Worm (Caenorhabditis elegans): ENCODE results near the gene trcs-2.

trcs-2 gene

ce11 chrII:8766897-8767296 lies 44.6 kb downstream of the trcs-2 start, which contains the start of gene pah-1:
Gene pah-1, minus strand, starts transcription at chrII:8766997.
- TF ChIP-seq eyg-1 (tag; optimal IDR thresholded peaks at IDR 0.05) (no peak), mec-3 (tag; optimal IDR thresholded peaks at IDR 0.05; ENCODE audit: borderline replicate concordance) (no peak), elt-2 (tag; optimal IDR thresholded peaks at IDR 0.05) (no peak), C08G9.2 (tag; optimal IDR thresholded peaks at IDR 0.05) (no peak), hlh-13 (GFP tag; optimal IDR thresholded peaks at IDR 0.05) (no peak), lin-11 (tag; optimal IDR thresholded peaks at IDR 0.05) (no peak), sox-2 (GFP tag; IDR thresholded peaks at IDR 0.05) (no peak), sox-4 (tag; optimal IDR thresholded peaks at IDR 0.05) (no peak), pax-1 (tag; optimal IDR thresholded peaks at IDR 0.05) (no peak), ceh-22 (tag; optimal IDR thresholded peaks at IDR 0.05) (no peak), odd-2 (tag; optimal IDR thresholded peaks at IDR 0.05) (no peak), C38D4.7 (GFP tag; optimal IDR thresholded peaks at IDR 0.05) (no peak), ceh-31 (tag; optimal IDR thresholded peaks at IDR 0.05) (no peak), unc-55 (GFP tag; optimal IDR thresholded peaks at IDR 0.05) (no peak), che-1 (tag; optimal IDR thresholded peaks at IDR 0.05) (no peak)

DNA sequence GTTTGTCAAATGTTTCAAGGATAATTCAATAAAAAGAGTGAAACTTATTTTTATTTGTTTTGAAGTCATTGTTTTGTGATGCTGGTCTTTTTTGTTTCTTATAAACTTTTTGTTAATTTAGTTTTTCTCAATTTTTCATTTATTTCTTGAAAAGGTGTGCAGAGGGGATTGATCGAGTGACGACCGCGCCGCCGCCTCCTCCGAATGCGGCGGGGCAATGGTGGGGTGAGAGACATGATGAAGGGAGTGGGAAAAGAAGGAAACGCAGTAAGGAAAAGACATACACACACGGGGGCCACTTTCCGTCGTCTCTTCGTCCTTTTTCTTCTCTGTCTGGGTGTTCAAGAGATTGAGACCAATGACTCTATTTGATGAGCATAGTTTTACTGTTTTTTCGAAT lies 47.1 kb downstream of the trcs-2 start:
- TF ChIP-seq mec-3 (tag; optimal IDR thresholded peaks at IDR 0.05; ENCODE audit: borderline replicate concordance) (no peak), nfya-1 (tag; optimal IDR thresholded peaks at IDR 0.05) (peak; percentile 53), fkh-10 (GFP tag; optimal IDR thresholded peaks at IDR 0.05) (no peak), ceh-31 (tag; optimal IDR thresholded peaks at IDR 0.05) (peak; percentile 19), unc-42 (tag; optimal IDR thresholded peaks at IDR 0.05) (peak; percentile 21), unc-55 (GFP tag; optimal IDR thresholded peaks at IDR 0.05) (peak; percentile 1), ref-2 (tag; optimal IDR thresholded peaks at IDR 0.05) (peak; percentile 18)

DNA sequence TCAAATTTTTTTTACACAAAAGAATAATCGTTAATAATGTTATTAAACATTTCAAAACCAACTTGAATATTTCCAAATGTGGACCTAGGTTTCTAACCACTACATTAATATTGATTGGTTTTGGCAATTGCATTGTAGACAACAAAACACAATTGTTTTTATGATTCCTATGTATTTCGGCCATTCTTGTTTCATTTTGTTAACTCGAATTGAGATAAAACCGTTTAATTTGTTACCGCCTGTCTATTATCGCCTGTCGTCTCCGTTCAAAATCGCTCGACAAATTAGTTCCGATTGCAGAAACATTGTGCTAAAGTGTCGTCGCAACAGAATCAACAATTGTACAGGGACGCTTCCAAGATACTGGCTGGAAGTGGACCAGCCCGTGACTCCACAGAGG lies 48.4 kb downstream of the trcs-2 start, which contains the start of gene let-19:
Gene let-19 (plus strand): TSS at position 301 of the 400 bp plus-strand sequence.
- TF ChIP-seq hlh-30 (tag; optimal IDR thresholded peaks at IDR 0.05; ENCODE audit: insufficient read depth) (no peak), lim-6 (tag; optimal IDR thresholded peaks at IDR 0.05) (no peak), sox-4 (tag; optimal IDR thresholded peaks at IDR 0.05) (no peak), dve-1 (tag; optimal IDR thresholded peaks at IDR 0.05) (no peak), F13H6.1 (tag; optimal IDR thresholded peaks at IDR 0.05) (no peak), ceh-31 (tag; optimal IDR thresholded peaks at IDR 0.05) (no peak), Y22D7AL.16 (tag; optimal IDR thresholded peaks at IDR 0.05) (no peak), ceh-48 (tag; optimal IDR thresholded peaks at IDR 0.05) (no peak), unc-86 (tag; optimal IDR thresholded peaks at IDR 0.05) (no peak), ceh-18 (tag; optimal IDR thresholded peaks at IDR 0.05) (no peak), ahr-1 (tag; optimal IDR thresholded peaks at IDR 0.05) (no peak), T23F11.4 (GFP tag; optimal IDR thresholded peaks at IDR 0.05) (no peak), nhr-11 (tag; optimal IDR thresholded peaks at IDR 0.05) (no peak)

Data from whole organism, late embryonic.